Fruit fly (Drosophila melanogaster): ENCODE measurements around the gene Psa.

Psa gene

DNA sequence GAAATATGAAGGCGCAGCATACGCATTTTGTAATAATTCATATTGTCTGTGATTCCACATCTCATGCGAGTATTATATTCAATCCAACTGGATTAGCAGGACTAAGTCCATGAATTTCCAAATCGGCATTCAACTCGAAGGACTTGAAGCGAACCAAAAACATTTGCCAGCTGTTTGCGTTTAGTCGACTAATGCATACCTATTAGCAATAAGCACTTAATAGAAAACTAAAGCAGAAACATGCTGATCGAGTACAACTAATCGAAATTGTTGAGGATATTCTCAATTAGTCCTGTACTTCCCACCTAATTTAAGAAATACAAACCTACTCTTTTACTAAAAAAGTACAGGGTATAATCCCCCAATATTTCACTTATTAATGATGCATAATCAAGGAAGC is 33.4 kb upstream of the Psa start:
- TF ChIP-seq CG15710 (tag; optimal IDR thresholded peaks at IDR 0.05) (no peak), fd96Ca (GFP tag; IDR thresholded peaks at IDR 0.05) (no peak), D1 (tag; optimal IDR thresholded peaks at IDR 0.05) (no peak)

DNA sequence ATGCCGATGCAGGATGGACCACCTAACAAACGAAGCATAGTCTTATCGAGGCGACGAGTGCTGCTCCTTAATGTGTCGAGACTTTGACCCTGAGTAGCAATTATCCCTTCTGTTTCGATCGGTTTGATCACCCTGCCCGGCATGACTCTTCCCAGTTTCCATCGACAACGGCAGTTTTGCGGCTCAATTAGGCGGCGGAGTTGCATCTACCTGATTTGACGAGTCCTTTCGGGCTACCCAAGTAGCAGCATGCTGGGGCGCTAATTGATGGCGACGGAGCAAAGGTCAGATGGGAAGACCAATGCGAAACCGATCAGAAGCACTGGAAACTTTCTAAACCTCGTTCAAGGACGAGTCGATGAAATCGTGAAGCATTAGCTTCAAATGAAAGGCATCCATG is 31.6 kb upstream of the Psa start:
- TF ChIP-seq Snoo (tag; optimal IDR thresholded peaks at IDR 0.05), result no peak
- TF ChIP-seq CG17806 (tag; optimal IDR thresholded peaks at IDR 0.05), result no peak
- no peak for TF ChIP-seq Ets98B (GFP tag; IDR thresholded peaks at IDR 0.05)
- TF ChIP-seq EcR (GFP tag; optimal IDR thresholded peaks at IDR 0.05), result no peak
- no peak for TF ChIP-seq CG32121 (GFP tag; IDR thresholded peaks at IDR 0.05)
- no peak for TF ChIP-seq Pif1A (GFP tag; optimal IDR thresholded peaks at IDR 0.05)

DNA sequence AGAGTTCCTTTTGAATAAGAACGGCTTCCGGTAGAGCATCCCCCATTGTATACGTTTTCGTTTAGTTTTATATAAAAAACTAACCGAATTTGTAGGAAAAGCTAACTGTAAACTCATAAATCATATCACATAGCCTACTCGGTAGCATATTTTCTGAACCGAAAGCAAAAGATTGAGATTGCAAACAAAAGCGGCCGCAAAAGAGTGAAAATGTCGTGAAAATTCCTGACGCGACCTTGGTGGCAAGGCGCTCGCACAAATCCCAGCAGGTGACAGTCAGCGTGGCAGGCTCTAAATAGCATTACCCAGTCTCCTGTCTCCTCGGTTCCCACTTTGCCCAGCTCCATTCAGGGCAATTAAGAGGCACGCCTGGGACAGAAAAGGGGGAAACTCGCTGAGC is 30.7 kb upstream of the Psa start, which contains the start of gene Naa30B:
Gene Naa30B (minus strand): TSS at position 101 of the 400 bp plus-strand sequence.
- TF ChIP-seq gl (tag; optimal IDR thresholded peaks at IDR 0.05), result no peak
- TF ChIP-seq CG17806 (tag; optimal IDR thresholded peaks at IDR 0.05), result no peak
- TF ChIP-seq EcR (GFP tag; optimal IDR thresholded peaks at IDR 0.05), result no peak
- no peak for TF ChIP-seq CG12605 (GFP tag; IDR thresholded peaks at IDR 0.05)
- no peak for TF ChIP-seq CG15710 (tag; optimal IDR thresholded peaks at IDR 0.05)
- no peak for TF ChIP-seq D1 (tag; optimal IDR thresholded peaks at IDR 0.05)
- no peak for TF ChIP-seq Pif1B (GFP tag; optimal IDR thresholded peaks at IDR 0.05)
- TF ChIP-seq CG32121 (GFP tag; IDR thresholded peaks at IDR 0.05), result no peak
- TF ChIP-seq CG8301 (tag; optimal IDR thresholded peaks at IDR 0.05), result no peak
- TF ChIP-seq fd96Ca (GFP tag; IDR thresholded peaks at IDR 0.05), result no peak
- no peak for TF ChIP-seq CG4496 (GFP tag; IDR thresholded peaks at IDR 0.05)
- no peak for TF ChIP-seq CG10348 (GFP tag; IDR thresholded peaks at IDR 0.05)
- no peak for TF ChIP-seq CG8159 (tag; optimal IDR thresholded peaks at IDR 0.05)

DNA sequence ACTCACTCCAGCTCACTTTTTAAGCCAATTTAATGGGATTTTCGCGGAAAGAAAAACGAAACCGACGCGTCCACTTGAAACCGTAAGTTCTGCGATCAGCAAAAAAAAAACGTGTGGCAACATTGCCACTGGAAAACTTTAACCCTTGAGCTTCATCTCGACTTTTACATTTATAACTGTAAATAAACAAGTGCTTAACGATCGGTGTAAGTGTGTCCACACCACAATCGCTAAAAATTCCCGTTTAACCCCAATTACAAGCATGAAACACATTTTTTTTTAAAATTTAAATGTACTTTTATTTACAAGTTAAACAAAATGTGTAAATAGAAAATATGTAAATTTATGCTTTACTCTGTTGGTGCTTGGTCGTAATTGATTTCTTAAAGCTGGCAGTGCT is 27.5 kb upstream of the Psa start, which contains the start of gene Ptp61F:
Gene Ptp61F (minus strand): TSS at position 101 of the 400 bp plus-strand sequence.
- TF ChIP-seq CG12605 (GFP tag; IDR thresholded peaks at IDR 0.05), result no peak
- no peak for TF ChIP-seq Snoo (tag; optimal IDR thresholded peaks at IDR 0.05)
- TF ChIP-seq CG9948 (tag; optimal IDR thresholded peaks at IDR 0.05), result no peak
- no peak for TF ChIP-seq CG8159 (tag; optimal IDR thresholded peaks at IDR 0.05)
- TF ChIP-seq gl (tag; optimal IDR thresholded peaks at IDR 0.05), result no peak
- TF ChIP-seq CG14655 (GFP tag; optimal IDR thresholded peaks at IDR 0.05), result no peak
- no peak for TF ChIP-seq CG17806 (tag; optimal IDR thresholded peaks at IDR 0.05)
- TF ChIP-seq Pif1A (GFP tag; optimal IDR thresholded peaks at IDR 0.05), result no peak
- no peak for TF ChIP-seq CG15710 (tag; optimal IDR thresholded peaks at IDR 0.05)

DNA sequence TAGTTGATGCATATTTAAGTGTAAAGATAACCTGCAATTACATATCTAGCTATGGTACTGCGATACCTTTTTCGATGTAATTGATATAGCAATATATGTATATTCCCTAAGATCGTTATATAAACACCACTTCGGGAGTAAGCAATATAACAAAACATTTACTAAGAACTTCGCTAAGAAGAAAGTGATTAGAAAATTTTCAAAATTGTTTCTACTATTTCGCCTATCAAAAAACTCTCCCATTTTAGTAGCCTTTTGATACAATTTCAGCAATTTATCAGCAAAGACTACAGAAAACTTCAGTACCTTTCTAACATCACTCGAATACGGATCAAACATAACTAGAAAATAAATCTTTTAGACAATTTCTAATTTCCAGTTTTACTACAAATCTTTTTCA is 25.3 kb upstream of the Psa start, which contains the start of gene robl62A:
Gene robl62A (plus strand): TSS at position 301 of the 400 bp plus-strand sequence.
- TF ChIP-seq CG12605 (GFP tag; IDR thresholded peaks at IDR 0.05) (no peak), CG34367 (tag; optimal IDR thresholded peaks at IDR 0.05) (no peak), CG13204 (GFP tag; optimal IDR thresholded peaks at IDR 0.05) (no peak), fd96Ca (GFP tag; IDR thresholded peaks at IDR 0.05) (no peak), Ets98B (GFP tag; IDR thresholded peaks at IDR 0.05) (no peak), CG32121 (GFP tag; IDR thresholded peaks at IDR 0.05) (no peak), rn (GFP tag; IDR thresholded peaks at IDR 0.05) (no peak), CG10348 (GFP tag; IDR thresholded peaks at IDR 0.05) (no peak), CG8301 (tag; optimal IDR thresholded peaks at IDR 0.05) (no peak), Pif1B (GFP tag; optimal IDR thresholded peaks at IDR 0.05) (no peak), EcR (GFP tag; optimal IDR thresholded peaks at IDR 0.05) (no peak), CG17806 (tag; optimal IDR thresholded peaks at IDR 0.05) (no peak), D1 (tag; optimal IDR thresholded peaks at IDR 0.05) (no peak)

DNA sequence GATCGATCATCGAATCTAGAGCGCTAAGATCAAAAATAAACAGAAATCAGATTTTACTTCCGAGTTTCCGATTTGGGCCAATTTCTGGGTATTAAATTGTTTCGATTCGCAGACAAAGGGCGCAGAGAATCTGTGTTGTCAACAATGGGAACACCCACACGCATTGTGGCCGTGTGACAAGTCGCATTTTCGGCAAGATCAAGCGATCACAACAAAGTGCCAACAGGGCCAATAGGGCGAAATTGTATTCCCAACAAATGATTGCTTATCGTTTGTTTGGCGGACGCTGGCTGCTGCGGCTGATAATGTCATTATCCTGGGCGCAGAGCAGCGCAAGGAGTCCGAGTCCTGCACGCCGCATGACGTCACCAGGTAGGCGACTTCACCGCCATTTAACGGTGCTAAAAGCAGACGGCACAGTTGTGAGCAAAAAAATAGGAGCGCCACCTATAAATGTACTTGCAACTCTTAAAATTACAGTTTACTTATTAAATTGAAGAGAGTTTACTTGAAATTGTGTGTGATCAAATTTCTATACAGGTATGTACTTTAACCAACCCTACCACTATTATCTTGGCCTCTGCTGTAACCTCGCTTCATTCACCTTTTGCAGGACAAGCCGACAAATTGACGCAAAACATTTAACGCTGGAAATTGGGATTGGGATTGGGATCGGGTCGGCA is 23.5 kb upstream of the Psa start:
- peak; percentile 63 for TF ChIP-seq CG34367 (tag; optimal IDR thresholded peaks at IDR 0.05)
- TF ChIP-seq CG15710 (tag; optimal IDR thresholded peaks at IDR 0.05), result peak; percentile 67
- no peak for TF ChIP-seq gl (tag; optimal IDR thresholded peaks at IDR 0.05)
- no peak for TF ChIP-seq Pif1A (GFP tag; optimal IDR thresholded peaks at IDR 0.05)
- no peak for TF ChIP-seq EcR (GFP tag; optimal IDR thresholded peaks at IDR 0.05)
- TF ChIP-seq CG4496 (GFP tag; IDR thresholded peaks at IDR 0.05), result peak; percentile 79
- peak; percentile 36 for TF ChIP-seq CG14655 (GFP tag; optimal IDR thresholded peaks at IDR 0.05)
- peak; percentile 15 for TF ChIP-seq CG8301 (tag; optimal IDR thresholded peaks at IDR 0.05)
- no peak for TF ChIP-seq Snoo (tag; optimal IDR thresholded peaks at IDR 0.05)
- no peak for TF ChIP-seq CG10348 (GFP tag; IDR thresholded peaks at IDR 0.05)
- TF ChIP-seq fd96Ca (GFP tag; IDR thresholded peaks at IDR 0.05), result peak; percentile 56; the same call in 2 of the 3 replicates
- no peak for TF ChIP-seq CG13204 (GFP tag; optimal IDR thresholded peaks at IDR 0.05)
- no peak for TF ChIP-seq CG32121 (GFP tag; IDR thresholded peaks at IDR 0.05)
- TF ChIP-seq D1 (tag; optimal IDR thresholded peaks at IDR 0.05), result no peak
- no peak for TF ChIP-seq Pif1B (GFP tag; optimal IDR thresholded peaks at IDR 0.05)
- TF ChIP-seq Ets98B (GFP tag; IDR thresholded peaks at IDR 0.05), result peak; percentile 48; the same call in 1 of the 2 replicates
- peak; percentile 38 for TF ChIP-seq CG17806 (tag; optimal IDR thresholded peaks at IDR 0.05)
- peak; percentile 49 for TF ChIP-seq CG9948 (tag; optimal IDR thresholded peaks at IDR 0.05)
- TF ChIP-seq CG8159 (tag; optimal IDR thresholded peaks at IDR 0.05), result peak; percentile 49
- 0 out of 2 replicates have a peak, but pooled peaks have one; percentile 35 for TF ChIP-seq CG12605 (GFP tag; IDR thresholded peaks at IDR 0.05)
- TF ChIP-seq rn (GFP tag; IDR thresholded peaks at IDR 0.05), result peak; percentile 25; the same call in 1 of the 2 replicates
